Worm (Caenorhabditis elegans): ENCODE measurements around the gene C43G2.3.
"Not testable (repeated sequence)": the region's sequence is repeated elsewhere in the genome, so short reads cannot be mapped to it uniquely, and the experiment has no call there.

Gene C43G2.3

ce11 chrIV:6591010-6591746 lies 13.2 kb downstream of the C43G2.3 start, which contains the start of the genes nspb-1 and nspb-2:
Gene nspb-1, minus strand, starts transcription at chrIV:6591110.
Gene nspb-2, plus strand, starts transcription at chrIV:6591696.
- TF ChIP-seq bed-3 (GFP tag; optimal IDR thresholded peaks at IDR 0.05); snpc-4 (tag; optimal IDR thresholded peaks at IDR 0.05); sptf-1 (tag; optimal IDR thresholded peaks at IDR 0.05): not testable (repeated sequence)

ce11 chrIV:6594871-6595270 lies 16.9 kb downstream of the C43G2.3 start, which contains the start of gene nspb-3:
Gene nspb-3, minus strand, starts transcription at chrIV:6594971.
- TF ChIP-seq tbx-8 (GFP tag; optimal IDR thresholded peaks at IDR 0.05); flh-1 (GFP tag; optimal IDR thresholded peaks at IDR 0.05); nhr-12 (tag; optimal IDR thresholded peaks at IDR 0.05): not testable (repeated sequence)

DNA sequence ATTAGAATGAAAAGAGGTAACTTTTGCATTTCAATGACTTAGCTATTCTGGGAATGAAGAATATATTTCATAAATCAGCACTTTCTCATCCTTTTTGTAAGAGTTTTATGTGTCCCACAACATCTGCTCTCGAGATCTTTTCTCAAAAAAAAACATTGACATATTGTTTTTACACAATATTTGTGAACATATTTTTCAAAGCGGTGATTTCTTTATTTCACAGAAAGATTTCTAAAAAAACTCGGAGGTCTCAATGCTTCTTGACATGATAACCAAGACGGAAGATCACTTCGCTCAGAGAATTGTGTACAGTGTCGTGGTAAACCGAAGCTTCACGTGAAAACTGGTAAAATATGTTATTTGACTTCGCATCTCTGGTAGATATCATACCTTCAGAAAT lies 17.9 kb downstream of the C43G2.3 start, which contains the start of gene F38A5.22:
TSS of gene F38A5.22 (minus strand) at position 29 of the 400 bp plus-strand sequence.
- TF ChIP-seq ham-2 (GFP tag; optimal IDR thresholded peaks at IDR 0.05), result no peak
- no peak for TF ChIP-seq pha-4 (tag; optimal IDR thresholded peaks at IDR 0.05)
- no peak for TF ChIP-seq sptf-1 (tag; optimal IDR thresholded peaks at IDR 0.05)
- no peak for TF ChIP-seq bed-3 (GFP tag; optimal IDR thresholded peaks at IDR 0.05)

ce11 chrIV:6597298-6597697 lies 19.3 kb downstream of the C43G2.3 start, which contains the start of gene F38A5.6:
Gene F38A5.6, minus strand, starts transcription at chrIV:6597398.
- TF ChIP-seq ztf-11 (tag; optimal IDR thresholded peaks at IDR 0.05) (no peak), unc-62 (GFP tag; optimal IDR thresholded peaks at IDR 0.05) (no peak), elt-3 (tag; optimal IDR thresholded peaks at IDR 0.05) (no peak), nhr-12 (tag; optimal IDR thresholded peaks at IDR 0.05) (no peak), drap-1 (GFP tag; optimal IDR thresholded peaks at IDR 0.05) (no peak), ceh-43 (GFP tag; optimal IDR thresholded peaks at IDR 0.05) (no peak), hlh-1 (tag; optimal IDR thresholded peaks at IDR 0.05) (no peak)

- not testable (repeated sequence) for TF ChIP-seq drap-1 (GFP tag; optimal IDR thresholded peaks at IDR 0.05); nhr-2 (tag; optimal IDR thresholded peaks at IDR 0.05); mab-5 (tag; optimal IDR thresholded peaks at IDR 0.05)
These were observed 19.9 kb downstream of the C43G2.3 start, which contains the start of gene nspb-4 for ce11 chrIV:6597918-6598317. Gene nspb-4, plus strand, starts transcription at chrIV:6598218.

DNA sequence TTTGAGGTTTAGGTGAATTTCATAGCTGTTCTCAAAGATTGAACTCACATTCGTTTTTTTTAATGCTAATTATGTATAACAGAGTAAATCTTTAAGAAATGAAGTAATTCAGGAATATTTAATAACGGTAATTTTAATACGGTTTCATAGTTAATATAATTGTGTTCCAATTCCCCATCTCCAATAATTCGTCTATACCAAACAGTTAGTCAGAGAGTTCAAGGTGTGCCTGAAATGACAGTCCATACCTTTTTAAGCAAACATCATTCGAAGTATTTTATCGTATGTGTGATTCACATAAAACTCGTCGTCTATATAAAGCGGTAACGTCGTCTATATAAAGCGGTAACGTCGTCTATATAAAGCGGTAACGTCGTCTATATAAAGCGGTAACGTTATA lies 20.7 kb downstream of the C43G2.3 start, which contains the start of gene nspb-5:
TSS of gene nspb-5 (plus strand) at position 301 of the 400 bp plus-strand sequence.
- TF ChIP-seq ceh-43 (GFP tag; optimal IDR thresholded peaks at IDR 0.05); hlh-1 (tag; optimal IDR thresholded peaks at IDR 0.05); nhr-28 (tag; optimal IDR thresholded peaks at IDR 0.05): not testable (repeated sequence)

DNA sequence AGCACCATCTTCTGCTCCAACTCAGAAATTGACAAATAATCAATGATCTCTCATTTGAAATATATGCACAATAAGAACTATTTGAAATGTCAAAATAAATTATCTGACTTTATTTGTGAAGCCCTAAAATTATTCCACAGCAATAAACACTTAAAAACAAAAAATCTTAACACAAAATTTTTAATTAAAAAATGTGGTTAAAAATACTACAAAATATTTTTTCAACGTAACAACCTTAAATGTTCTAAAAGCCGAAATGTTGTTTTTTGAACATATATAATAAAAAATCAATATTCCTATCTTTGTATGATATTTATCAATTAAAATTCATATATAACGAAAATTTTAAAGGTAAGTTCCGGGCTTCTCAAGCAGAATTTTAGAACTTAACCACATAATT lies 21.4 kb downstream of the C43G2.3 start, which contains the start of gene F38A5.8:
TSS of gene F38A5.8 (plus strand) at position 301 of the 400 bp plus-strand sequence.
- TF ChIP-seq unc-120 (tag; optimal IDR thresholded peaks at IDR 0.05; ENCODE audit: poor library complexity, severe bottlenecking) (no peak), lin-13 (tag; optimal IDR thresholded peaks at IDR 0.05) (no peak)

- TF ChIP-seq lsy-2 (tag; optimal IDR thresholded peaks at IDR 0.05), result no peak
- TF ChIP-seq hlh-1 (tag; optimal IDR thresholded peaks at IDR 0.05), result peak; percentile 52
- peak; percentile 63 for TF ChIP-seq ceh-39 (tag; optimal IDR thresholded peaks at IDR 0.05)
These were observed 23.3 kb downstream of the C43G2.3 start, which contains the start of gene sup-36 for ce11 chrIV:6601213-6601724. Gene sup-36, plus strand, starts transcription at chrIV:6601674.

ce11 chrIV:6602376-6602775 lies 24.4 kb downstream of the C43G2.3 start, which contains the start of gene F15B10.3:
Gene F15B10.3, plus strand, starts transcription at chrIV:6602676.
- TF ChIP-seq flh-1 (GFP tag; optimal IDR thresholded peaks at IDR 0.05), result no peak
- TF ChIP-seq cnd-1 (tag; optimal IDR thresholded peaks at IDR 0.05), result no peak
- TF ChIP-seq sptf-1 (tag; optimal IDR thresholded peaks at IDR 0.05), result no peak
- TF ChIP-seq ces-1 (GFP tag; optimal IDR thresholded peaks at IDR 0.05), result no peak
- no peak for TF ChIP-seq ceh-83 (GFP tag; optimal IDR thresholded peaks at IDR 0.05)
- no peak for TF ChIP-seq zip-8 (tag; optimal IDR thresholded peaks at IDR 0.05)
- no peak for TF ChIP-seq lin-13 (tag; optimal IDR thresholded peaks at IDR 0.05)
- no peak for TF ChIP-seq nhr-76 (tag; optimal IDR thresholded peaks at IDR 0.05)
- TF ChIP-seq pha-4 (tag; optimal IDR thresholded peaks at IDR 0.05), result no peak
- TF ChIP-seq tbx-8 (GFP tag; optimal IDR thresholded peaks at IDR 0.05), result no peak
- no peak for TF ChIP-seq nhr-12 (tag; optimal IDR thresholded peaks at IDR 0.05)
- no peak for TF ChIP-seq lin-32 (GFP tag; optimal IDR thresholded peaks at IDR 0.05)

Measured in whole organism, mixed stage, embryonic.